Fruit fly (Drosophila melanogaster): Measurements from ENCODE around the gene CG13601.

Gene CG13601

DNA sequence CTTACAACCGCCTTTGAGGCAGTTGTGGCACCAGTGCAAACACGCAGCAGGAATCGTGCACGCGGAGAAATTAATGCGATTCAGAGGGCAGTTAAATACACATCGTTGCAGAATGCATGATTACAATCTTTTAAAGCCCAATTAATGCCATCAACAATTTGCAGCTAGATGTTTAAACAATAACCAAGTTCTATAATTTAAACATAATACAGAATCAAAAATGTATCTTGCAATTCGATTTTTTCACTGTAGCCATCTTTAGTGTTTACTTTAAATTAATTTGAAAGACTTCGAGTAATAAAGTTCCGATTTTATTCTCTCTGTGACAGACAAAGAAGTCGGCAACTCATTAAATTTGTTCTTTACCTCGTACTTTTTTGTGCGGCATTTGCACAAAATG, 11.5 kb downstream of the CG13601 start (continued):
- TF ChIP-seq CG8319 (GFP tag; optimal IDR thresholded peaks at IDR 0.05) (peak; percentile 80), CG7368 (GFP tag; optimal IDR thresholded peaks at IDR 0.05) (peak; percentile 81), Hr38 (GFP tag; optimal IDR thresholded peaks at IDR 0.05) (no peak), CG31627 (GFP tag; optimal IDR thresholded peaks at IDR 0.05) (peak; percentile 87), CG6808 (GFP tag; optimal IDR thresholded peaks at IDR 0.05) (peak; percentile 89), CG3919 (GFP tag; optimal IDR thresholded peaks at IDR 0.05) (peak; percentile 90), CG11902 (GFP tag; optimal IDR thresholded peaks at IDR 0.05) (peak; percentile 77), dac (GFP tag; optimal IDR thresholded peaks at IDR 0.05) (peak; percentile 36), CG32006 (GFP tag; optimal IDR thresholded peaks at IDR 0.05) (peak; percentile 77), fd59A (GFP tag; optimal IDR thresholded peaks at IDR 0.05) (peak; percentile 92), Ets21C (GFP tag; optimal IDR thresholded peaks at IDR 0.05) (peak; percentile 79), CG6792 (GFP tag; optimal IDR thresholded peaks at IDR 0.05) (peak; percentile 90), CG6163 (GFP tag; IDR thresholded peaks at IDR 0.05) (peak; percentile 89), salr (GFP tag; optimal IDR thresholded peaks at IDR 0.05) (peak; percentile 78 to 83), Lpt (GFP tag; optimal IDR thresholded peaks at IDR 0.05) (peak; percentile 67), pdm3 (GFP tag; optimal IDR thresholded peaks at IDR 0.05) (peak; percentile 88), lz (GFP tag; optimal IDR thresholded peaks at IDR 0.05) (peak; percentile 90), CG11294 (GFP tag; IDR thresholded peaks at IDR 0.05) (no peak), vri (GFP tag; optimal IDR thresholded peaks at IDR 0.05) (peak; percentile 71), spab (GFP tag; optimal IDR thresholded peaks at IDR 0.05) (peak; percentile 88), fd85E (GFP tag; optimal IDR thresholded peaks at IDR 0.05) (peak; percentile 47), achi (GFP tag; optimal IDR thresholded peaks at IDR 0.05) (peak; percentile 84), Blimp-1 (GFP tag; optimal IDR thresholded peaks at IDR 0.05) (peak; percentile 55), dsx (GFP tag; optimal IDR thresholded peaks at IDR 0.05; ENCODE audit: poor library complexity, severe bottlenecking) (peak; percentile 85), Sox14 (GFP tag; optimal IDR thresholded peaks at IDR 0.05) (peak; percentile 90), CG15336 (GFP tag; IDR thresholded peaks at IDR 0.05) (peak; percentile 67), svp (GFP tag) (peak; percentile 94), ss (GFP tag; optimal IDR thresholded peaks at IDR 0.05) (peak; percentile 86 to 92), Sox102F (GFP tag; optimal IDR thresholded peaks at IDR 0.05) (peak; percentile 91), Gug (GFP tag; IDR thresholded peaks at IDR 0.05) (no peak), Sox15 (GFP tag; optimal IDR thresholded peaks at IDR 0.05) (peak; percentile 80), CG11762 (GFP tag; optimal IDR thresholded peaks at IDR 0.05; ENCODE audit: insufficient read depth) (peak; percentile 74), Eip78C (GFP tag) (peak; percentile 97), esn (GFP tag; optimal IDR thresholded peaks at IDR 0.05) (peak; percentile 90), CG10669 (GFP tag; optimal IDR thresholded peaks at IDR 0.05) (peak; percentile 93), CG8119 (GFP tag; IDR thresholded peaks at IDR 0.05) (peak; percentile 76)

DNA sequence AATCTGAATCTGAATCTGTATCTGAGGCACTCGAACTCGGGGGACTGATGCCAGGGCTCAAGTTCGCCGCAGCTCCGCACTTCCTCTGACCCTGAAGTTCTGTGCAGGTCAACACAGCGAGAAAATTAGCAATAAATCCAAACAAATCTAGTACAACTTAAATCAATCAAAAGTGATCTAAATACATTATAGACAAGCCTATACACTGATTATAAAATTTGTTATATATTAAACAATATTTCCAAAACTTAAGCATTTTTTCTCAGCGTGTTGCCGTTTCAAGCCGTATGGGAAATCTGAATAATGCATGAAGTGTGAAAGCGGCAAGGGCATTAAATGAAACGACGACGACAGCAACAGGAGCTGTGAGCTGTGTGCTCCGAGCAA, 12.4 kb downstream of the CG13601 start:
- peak; percentile 56 for TF ChIP-seq CG6854 (GFP tag; optimal IDR thresholded peaks at IDR 0.05)
- peak; percentile 98 for TF ChIP-seq CG8632 (GFP tag; optimal IDR thresholded peaks at IDR 0.05)
- TF ChIP-seq Sox102F (GFP tag; optimal IDR thresholded peaks at IDR 0.05): peak; percentile 94
- TF ChIP-seq fd85E (GFP tag; optimal IDR thresholded peaks at IDR 0.05): peak; percentile 87
- peak; percentile 92 for TF ChIP-seq CG31627 (GFP tag; optimal IDR thresholded peaks at IDR 0.05)
- peak; percentile 32; the same call in 1 of the 2 replicates for TF ChIP-seq CG11294 (GFP tag; IDR thresholded peaks at IDR 0.05)
- peak; percentile 97 for TF ChIP-seq acj6 (GFP tag; optimal IDR thresholded peaks at IDR 0.05)
- TF ChIP-seq Blimp-1 (GFP tag; optimal IDR thresholded peaks at IDR 0.05): peak; percentile 74
- TF ChIP-seq topi (GFP tag; optimal IDR thresholded peaks at IDR 0.05): peak; percentile 96
- TF ChIP-seq spab (GFP tag; optimal IDR thresholded peaks at IDR 0.05): peak; percentile 96
- peak; percentile 92 for TF ChIP-seq CG11762 (GFP tag; optimal IDR thresholded peaks at IDR 0.05; ENCODE audit: insufficient read depth)
- peak; percentile 94 for TF ChIP-seq CG11902 (GFP tag; optimal IDR thresholded peaks at IDR 0.05)
- TF ChIP-seq dac (GFP tag; optimal IDR thresholded peaks at IDR 0.05): peak; percentile 21
- peak; percentile 94 for TF ChIP-seq achi (GFP tag; optimal IDR thresholded peaks at IDR 0.05)
- TF ChIP-seq svp (GFP tag): peak; percentile 99
- peak; percentile 98 for TF ChIP-seq CG10669 (GFP tag; optimal IDR thresholded peaks at IDR 0.05)
- TF ChIP-seq Gug (GFP tag; IDR thresholded peaks at IDR 0.05): peak; percentile 64
- peak; percentile 97 for TF ChIP-seq CG3032 (tag; optimal IDR thresholded peaks at IDR 0.05)
- TF ChIP-seq Hr4 (GFP tag; optimal IDR thresholded peaks at IDR 0.05): peak; percentile 63
- peak; percentile 91 for TF ChIP-seq Hr39 (GFP tag; optimal IDR thresholded peaks at IDR 0.05)
- TF ChIP-seq Eip75B (GFP tag; optimal IDR thresholded peaks at IDR 0.05): peak; percentile 97
- TF ChIP-seq CG8319 (GFP tag; optimal IDR thresholded peaks at IDR 0.05): peak; percentile 94
- TF ChIP-seq CG32006 (GFP tag; optimal IDR thresholded peaks at IDR 0.05): peak; percentile 71
- peak; percentile 94 for TF ChIP-seq cyc (GFP tag; optimal IDR thresholded peaks at IDR 0.05)
- TF ChIP-seq Sox15 (GFP tag; optimal IDR thresholded peaks at IDR 0.05): peak; percentile 95
- TF ChIP-seq CG4318 (GFP tag; optimal IDR thresholded peaks at IDR 0.05): peak; percentile 14
- peak; percentile 82 to 95 for TF ChIP-seq salr (GFP tag; optimal IDR thresholded peaks at IDR 0.05)
- TF ChIP-seq CG15336 (GFP tag; IDR thresholded peaks at IDR 0.05): peak; percentile 69
- TF ChIP-seq Ets21C (GFP tag; optimal IDR thresholded peaks at IDR 0.05): peak; percentile 88
- peak; percentile 91 for TF ChIP-seq vri (GFP tag; optimal IDR thresholded peaks at IDR 0.05)
- peak; percentile 96 for TF ChIP-seq CG7368 (GFP tag; optimal IDR thresholded peaks at IDR 0.05)
- TF ChIP-seq Eip78C (GFP tag): peak; percentile 98
- TF ChIP-seq ss (GFP tag; optimal IDR thresholded peaks at IDR 0.05): peak; percentile 88 to 97
- TF ChIP-seq CG6808 (GFP tag; optimal IDR thresholded peaks at IDR 0.05): peak; percentile 94

Measured in whole organism, prepupa.